Fruit fly (Drosophila melanogaster): ENCODE data around the gene Pka-R1.

Pka-R1 gene

DNA sequence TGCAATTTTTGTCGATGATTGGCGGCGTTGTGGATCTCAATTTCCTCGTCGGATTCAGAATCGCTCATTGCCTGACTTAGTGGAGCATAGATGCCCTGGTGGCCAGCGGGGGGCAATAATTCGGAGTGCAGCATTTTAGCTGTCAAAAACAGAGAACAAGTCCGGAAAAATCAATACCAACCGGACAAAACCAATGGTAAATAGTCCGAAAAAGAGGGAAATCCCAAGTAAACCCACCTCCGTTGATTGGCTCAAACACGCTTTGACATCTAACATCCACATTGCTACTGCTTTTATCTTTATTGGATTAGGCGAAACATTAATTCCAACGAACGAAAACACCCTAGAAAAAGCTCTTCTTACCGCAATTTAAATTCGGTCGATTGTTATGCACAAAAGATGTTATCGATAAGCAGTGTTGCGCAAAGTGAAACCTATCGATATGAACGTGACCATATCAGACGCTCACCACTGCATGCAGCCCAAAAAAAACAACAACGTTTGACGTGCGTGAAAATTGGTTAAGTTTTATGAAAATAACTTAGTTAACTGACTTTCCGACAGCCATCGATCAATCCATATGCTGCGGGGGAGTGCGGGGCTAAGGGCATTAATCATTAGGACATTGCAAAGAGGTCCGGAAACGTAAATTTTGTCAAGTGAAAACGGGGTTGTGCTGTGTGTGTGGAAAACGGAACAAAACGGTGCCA, at the start of gene Pka-R1, which contains the start of gene CG3618 (continued):
- TF ChIP-seq Bdp1 (GFP tag; optimal IDR thresholded peaks at IDR 0.05) (no peak), CG17829 (tag; optimal IDR thresholded peaks at IDR 0.05) (peak; percentile 22), tio (GFP tag; optimal IDR thresholded peaks at IDR 0.05) (no peak), Dad (GFP tag; optimal IDR thresholded peaks at IDR 0.05) (no peak), Dll (GFP tag; IDR thresholded peaks at IDR 0.05; ENCODE audit: partially characterized antibody) (no peak), Sry-β (GFP tag; optimal IDR thresholded peaks at IDR 0.05) (no peak), Hr51 (GFP tag; optimal IDR thresholded peaks at IDR 0.05) (no peak), CG18011 (GFP tag; optimal IDR thresholded peaks at IDR 0.05) (peak; percentile 1), CG14710 (tag; optimal IDR thresholded peaks at IDR 0.05) (no peak), croc (GFP tag; conservative IDR thresholded peaks at IDR 0.05) (no peak), CG4820 (GFP tag; optimal IDR thresholded peaks at IDR 0.05) (no peak), CG5953 (GFP tag; IDR thresholded peaks at IDR 0.05) (no peak), CG17186 (GFP tag; optimal IDR thresholded peaks at IDR 0.05) (peak; percentile 96), CG3995 (GFP tag; optimal IDR thresholded peaks at IDR 0.05) (peak; percentile 49), h (optimal IDR thresholded peaks at IDR 0.05) (no peak), danr (GFP tag; IDR thresholded peaks at IDR 0.05) (no peak), CG16813 (GFP tag; IDR thresholded peaks at IDR 0.05; ENCODE audit: partially characterized antibody) (no peak), pita (GFP tag; optimal IDR thresholded peaks at IDR 0.05) (no peak), CG2712 (tag; optimal IDR thresholded peaks at IDR 0.05) (no peak), ci (GFP tag; IDR thresholded peaks at IDR 0.05) (no peak), odd (GFP tag; optimal IDR thresholded peaks at IDR 0.05) (no peak), Kr (GFP tag; optimal IDR thresholded peaks at IDR 0.05) (no peak), CG6791 (GFP tag; IDR thresholded peaks at IDR 0.05; ENCODE audit: partially characterized antibody) (no peak), Elba2 (GFP tag; optimal IDR thresholded peaks at IDR 0.05) (no peak), Opbp (GFP tag; IDR thresholded peaks at IDR 0.05; ENCODE audit: partially characterized antibody) (no peak), CG11093 (GFP tag; IDR thresholded peaks at IDR 0.05) (no peak), CG2120 (GFP tag; optimal IDR thresholded peaks at IDR 0.05) (peak; percentile 23), p53 (GFP tag; optimal IDR thresholded peaks at IDR 0.05) (peak; percentile 0), Trl (optimal IDR thresholded peaks at IDR 0.05) (no peak), Trl (GFP tag; optimal IDR thresholded peaks at IDR 0.05) (no peak), onecut (GFP tag; IDR thresholded peaks at IDR 0.05) (peak; percentile 97), CG13775 (GFP tag; optimal IDR thresholded peaks at IDR 0.05) (no peak), Dek (tag; optimal IDR thresholded peaks at IDR 0.05) (no peak), CG9817 (tag; optimal IDR thresholded peaks at IDR 0.05) (no peak), chinmo (GFP tag; IDR thresholded peaks at IDR 0.05; ENCODE audit: partially characterized antibody) (no peak), CG8924 (tag; optimal IDR thresholded peaks at IDR 0.05) (no peak), bigmax (GFP tag; optimal IDR thresholded peaks at IDR 0.05) (peak; percentile 63), YL-1 (GFP tag; optimal IDR thresholded peaks at IDR 0.05) (peak; percentile 83), Sin3A (optimal IDR thresholded peaks at IDR 0.05) (peak; percentile 31), br (optimal IDR thresholded peaks at IDR 0.05) (no peak), gro (GFP tag; optimal IDR thresholded peaks at IDR 0.05) (no peak), kah (GFP tag; optimal IDR thresholded peaks at IDR 0.05) (no peak), H2.0 (GFP tag; IDR thresholded peaks at IDR 0.05) (no peak), CG6175 (GFP tag; IDR thresholded peaks at IDR 0.05) (no peak), CG4404 (GFP tag; IDR thresholded peaks at IDR 0.05) (no peak), MESR4 (GFP tag; optimal IDR thresholded peaks at IDR 0.05) (peak; percentile 83), chm (GFP tag; IDR thresholded peaks at IDR 0.05) (no peak), CG14860 (GFP tag; IDR thresholded peaks at IDR 0.05; ENCODE audit: partially characterized antibody) (no peak), D19B (GFP tag; optimal IDR thresholded peaks at IDR 0.05) (no peak), CG5245 (GFP tag; optimal IDR thresholded peaks at IDR 0.05) (no peak), CG4282 (GFP tag; optimal IDR thresholded peaks at IDR 0.05) (no peak)
